Worm (Caenorhabditis elegans) whole organism, L3 larva: ENCODE results near the gene T07H8.11.

Source experiments
- R02D3.7 ChIP-seq: fragments of 150-350 bp; optimal IDR thresholded peaks from 2 replicates; lab custom pipeline; 2014; ENCODE audit warnings: missing biosample characterization, missing genetic modification characterization
- ZK546.5 ChIP-seq: sonication (generic microtip); optimal IDR thresholded peaks from 2 replicates; lab custom pipeline; 2017; ENCODE audit warnings: missing biosample characterization, missing genetic modification characterization
- aly-2 ChIP-seq: fragments of 150-350 bp; optimal IDR thresholded peaks from 2 replicates; lab custom pipeline; 2014; ENCODE audit warnings: missing biosample characterization, missing genetic modification characterization
- ceh-16 ChIP-seq: sonication (generic microtip); optimal IDR thresholded peaks from 2 replicates; lab custom pipeline; 2017; ENCODE audit warnings: missing biosample characterization, missing genetic modification characterization
- ceh-28 ChIP-seq: fragments of 150-350 bp; optimal IDR thresholded peaks from 2 replicates; lab custom pipeline; 2014; ENCODE audit warnings: missing biosample characterization, missing genetic modification reagents, missing genetic modification characterization
- ceh-82 ChIP-seq: fragments of 150-350 bp; optimal IDR thresholded peaks from 2 replicates; lab custom pipeline; 2014; ENCODE audit warnings: missing biosample characterization, missing genetic modification characterization
- ceh-9 ChIP-seq: sonication (generic microtip); optimal IDR thresholded peaks from 2 replicates; lab custom pipeline; 2018; ENCODE audit warnings: missing biosample characterization, missing genetic modification characterization
- egl-5 ChIP-seq: fragments of 150-350 bp; optimal IDR thresholded peaks from 2 replicates; lab custom pipeline; 2017; ENCODE audit warnings: missing biosample characterization, missing genetic modification reagents, missing genetic modification characterization, inconsistent platforms
- elt-1 ChIP-seq: fragments of 150-350 bp; optimal IDR thresholded peaks from 2 replicates; lab custom pipeline; 2014; ENCODE audit warnings: missing biosample characterization, missing genetic modification characterization
- elt-3 ChIP-seq, 3 experiments: fragments of 150-350 bp in 1 of 3; sonication (generic microtip) in 2 of 3; optimal IDR thresholded peaks; 2 replicates in 2 of 3; 4 replicates in 1 of 3; lab custom pipeline; 2014 to 2017; ENCODE audit warnings: missing biosample characterization in 3 of 3, missing genetic modification characterization in 3 of 3
- eor-1 ChIP-seq, 2 experiments: fragments of 150-350 bp; optimal IDR thresholded peaks; 2 replicates each; lab custom pipeline; 2014 to 2018; ENCODE audit warnings: missing biosample characterization in 2 of 2, missing genetic modification characterization in 2 of 2
- fkh-10 ChIP-seq: sonication (generic microtip); optimal IDR thresholded peaks from 2 replicates; lab custom pipeline; 2017; ENCODE audit warnings: missing biosample characterization, missing genetic modification reagents, missing genetic modification characterization
- fkh-2 ChIP-seq: fragments of 150-350 bp; optimal IDR thresholded peaks from 2 replicates; lab custom pipeline; 2014; ENCODE audit warnings: missing biosample characterization, missing genetic modification reagents, missing genetic modification characterization
- hmg-11 ChIP-seq: sonication (generic microtip); optimal IDR thresholded peaks from 2 replicates; lab custom pipeline; 2016; ENCODE audit warnings: missing genetic modification characterization, missing compliant biosample characterization
- jun-1 ChIP-seq: fragments of 150-350 bp; optimal IDR thresholded peaks from 2 replicates; lab custom pipeline; 2014; ENCODE audit warnings: missing biosample characterization, missing genetic modification reagents, missing genetic modification characterization
- lin-15B ChIP-seq: fragments of 150-350 bp; optimal IDR thresholded peaks from 2 replicates; lab custom pipeline; 2014; ENCODE audit warnings: missing biosample characterization, missing genetic modification characterization
- lin-39 ChIP-seq: fragments of 150-350 bp; optimal IDR thresholded peaks from 2 replicates; lab custom pipeline; 2018; ENCODE audit warnings: missing biosample characterization, missing genetic modification reagents, missing genetic modification characterization
- mdl-1 ChIP-seq: fragments of 150-350 bp; optimal IDR thresholded peaks from 2 replicates; lab custom pipeline; 2014; ENCODE audit warnings: missing biosample characterization, missing genetic modification characterization
- mml-1 ChIP-seq: fragments of 150-350 bp; sonication (generic microtip); optimal IDR thresholded peaks from 3 replicates; lab custom pipeline; 2014; ENCODE audit warnings: missing biosample characterization, missing genetic modification characterization
- nhr-11 ChIP-seq: fragments of 150-350 bp; optimal IDR thresholded peaks from 2 replicates; lab custom pipeline; 2014; ENCODE audit warnings: missing biosample characterization, missing genetic modification characterization
- nhr-12 ChIP-seq: fragments of 150-350 bp; optimal IDR thresholded peaks from 2 replicates; lab custom pipeline; 2014; ENCODE audit warnings: missing biosample characterization, missing genetic modification characterization
- nhr-23 ChIP-seq: fragments of 150-350 bp; optimal IDR thresholded peaks from 2 replicates; lab custom pipeline; 2014; ENCODE audit warnings: missing biosample characterization, missing genetic modification reagents, missing genetic modification characterization
- nhr-237 ChIP-seq: fragments of 150-350 bp; optimal IDR thresholded peaks from 2 replicates; lab custom pipeline; 2014; ENCODE audit warnings: missing biosample characterization, missing genetic modification characterization
- nhr-25 ChIP-seq: sonication (generic microtip); optimal IDR thresholded peaks from 2 replicates; lab custom pipeline; 2017; ENCODE audit warnings: missing biosample characterization, missing genetic modification characterization
- nhr-43 ChIP-seq: sonication (generic microtip); optimal IDR thresholded peaks from 2 replicates; lab custom pipeline; 2016; ENCODE audit warnings: mild to moderate bottlenecking, missing genetic modification characterization, missing compliant biosample characterization; ENCODE audit not compliant: poor library complexity, severe bottlenecking
- nhr-67 ChIP-seq: fragments of 150-350 bp; optimal IDR thresholded peaks from 2 replicates; lab custom pipeline; 2014; ENCODE audit warnings: missing biosample characterization, missing genetic modification characterization
- nhr-76 ChIP-seq: fragments of 150-350 bp; sonication (generic microtip); optimal IDR thresholded peaks from 5 replicates; lab custom pipeline; 2014; ENCODE audit warnings: missing biosample characterization, missing genetic modification characterization
- nhr-77 ChIP-seq: fragments of 150-350 bp; optimal IDR thresholded peaks from 2 replicates; lab custom pipeline; 2014; ENCODE audit warnings: missing biosample characterization, missing genetic modification characterization
- sea-2 ChIP-seq: fragments of 150-350 bp; sonication (generic microtip); optimal IDR thresholded peaks from 4 replicates; lab custom pipeline; 2014; ENCODE audit warnings: missing biosample characterization, missing genetic modification reagents, missing genetic modification characterization
- skn-1 ChIP-seq: fragments of 150-350 bp; optimal IDR thresholded peaks from 2 replicates; lab custom pipeline; 2014; ENCODE audit warnings: missing biosample characterization, missing genetic modification characterization
- snpc-4 ChIP-seq: fragments of 150-350 bp; optimal IDR thresholded peaks from 2 replicates; lab custom pipeline; 2014; ENCODE audit warnings: missing biosample characterization, missing genetic modification characterization
- unc-62 ChIP-seq: fragments of 150-350 bp; sonication (generic microtip); optimal IDR thresholded peaks from 4 replicates; lab custom pipeline; 2014; ENCODE audit warnings: missing biosample characterization, missing genetic modification reagents, missing genetic modification characterization
- zag-1 ChIP-seq: fragments of 150-350 bp; optimal IDR thresholded peaks from 2 replicates; lab custom pipeline; 2014; ENCODE audit warnings: missing biosample characterization, missing genetic modification characterization
- ztf-11 ChIP-seq: fragments of 150-350 bp; optimal IDR thresholded peaks from 2 replicates; lab custom pipeline; 2014; ENCODE audit warnings: missing biosample characterization, missing genetic modification characterization

Gene T07H8.11

DNA sequence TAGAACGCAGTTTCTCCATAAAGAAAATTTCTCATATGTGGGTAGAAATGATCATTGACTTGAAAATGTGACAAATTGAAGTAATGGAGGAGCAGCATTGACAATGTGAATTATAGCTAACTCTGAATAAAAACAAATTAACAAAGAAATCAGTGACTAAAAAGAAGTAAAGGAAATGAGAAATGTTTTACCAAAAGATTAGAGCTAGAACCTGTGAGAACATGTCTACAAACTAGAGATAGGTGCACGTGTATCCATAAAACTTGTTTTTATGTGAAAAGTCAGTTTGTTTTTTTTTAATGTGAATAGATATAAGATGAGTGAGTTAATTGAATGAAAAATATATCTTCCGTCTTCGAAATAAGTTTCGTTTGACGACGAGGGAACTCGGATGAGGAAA lies 27.8 kb upstream of the T07H8.11 start, which contains the start of gene sre-12:
Gene sre-12, minus strand, starts transcription at position 101 of the 400 bp plus-strand sequence.
- TF ChIP-seq skn-1, result no peak
- TF ChIP-seq mdl-1, result no peak
- no peak for TF ChIP-seq nhr-237 (tag; lab: Kevin White, UChicago)
- TF ChIP-seq nhr-11 (tag; lab: Kevin White, UChicago), result no peak
- no peak for TF ChIP-seq egl-5 (tag; lab: Kevin White, UChicago)

ce11 chrV:6976047-6976446 lies 24.8 kb upstream of the T07H8.11 start, which contains the start of gene srx-16:
Gene srx-16 (plus strand): TSS chrV:6976347.
- TF ChIP-seq snpc-4 (tag; lab: Kevin White, UChicago), result no peak
- TF ChIP-seq ZK546.5 (tag; lab: Kevin White, UChicago), result no peak
- TF ChIP-seq fkh-10 (GFP tag; lab: Kevin White, UChicago), result no peak
- TF ChIP-seq ceh-82, result no peak
- no peak for TF ChIP-seq nhr-12 (tag; lab: Kevin White, UChicago)
- TF ChIP-seq ceh-16, result no peak
- no peak for TF ChIP-seq nhr-76 (tag; lab: Kevin White, UChicago)
- TF ChIP-seq sea-2, result no peak
- no peak for TF ChIP-seq mdl-1
- no peak for TF ChIP-seq R02D3.7 (tag; lab: Kevin White, UChicago)
- TF ChIP-seq ceh-28, result no peak
- no peak for TF ChIP-seq aly-2 (tag; lab: Kevin White, UChicago)
- TF ChIP-seq hmg-11 (tag; lab: Kevin White, UChicago), result no peak
- no peak for TF ChIP-seq elt-3 (tag; optimal IDR thresholded peaks at IDR 0.05; lab: Kevin White, UChicago)

- no peak for TF ChIP-seq nhr-77 (tag; lab: Kevin White, UChicago)
- no peak for TF ChIP-seq jun-1 (tag; lab: Kevin White, UChicago)
- no peak for TF ChIP-seq nhr-67 (tag; lab: Kevin White, UChicago)
- no peak for TF ChIP-seq fkh-2
- no peak for TF ChIP-seq ceh-9 (tag; lab: Kevin White, UChicago)
- no peak for TF ChIP-seq R02D3.7 (tag; lab: Kevin White, UChicago)
- no peak for TF ChIP-seq fkh-10 (GFP tag; lab: Kevin White, UChicago)
- TF ChIP-seq mdl-1, result no peak
- no peak for TF ChIP-seq nhr-76 (tag; lab: Kevin White, UChicago)
- TF ChIP-seq mml-1 (tag; lab: Kevin White, UChicago), result no peak
- TF ChIP-seq, all 47 proteins: peak for 0
These were observed 20.4 kb upstream of the T07H8.11 start, which contains the start of gene srx-59 for ce11 chrV:6971567-6971966. Gene srx-59 (plus strand): TSS chrV:6971867.

DNA sequence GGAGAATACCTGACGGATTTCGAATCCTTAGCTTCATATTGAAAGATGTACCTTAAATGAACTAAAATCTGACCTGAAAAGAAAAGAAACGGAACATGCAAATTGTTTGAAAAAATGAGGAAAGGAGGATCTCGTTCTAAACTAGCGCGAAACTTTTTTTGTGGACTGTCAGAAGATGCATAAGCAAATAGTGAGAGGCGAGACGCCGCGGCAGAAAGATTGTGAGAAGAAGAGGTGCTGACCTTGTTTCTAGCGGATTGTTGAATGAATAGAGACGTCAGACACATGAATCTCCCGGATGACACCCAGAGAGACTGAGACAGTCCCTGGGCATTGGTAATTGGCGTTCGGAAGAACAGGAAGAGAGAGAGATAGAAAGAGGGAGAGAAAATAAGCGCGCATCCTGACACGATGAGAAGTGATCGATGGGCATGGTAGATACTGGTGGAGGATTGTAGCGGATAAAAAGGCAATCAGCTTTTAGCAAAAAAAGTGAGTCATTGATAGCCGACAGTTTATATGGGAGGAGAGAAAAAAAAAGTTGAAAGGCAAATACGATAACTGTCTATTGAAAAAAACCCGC lies 18.8 kb upstream of the T07H8.11 start, which contains the start of gene ptr-15:
Gene ptr-15, minus strand, starts transcription at position 51 of the 583 bp plus-strand sequence.
- TF ChIP-seq R02D3.7 (tag; lab: Kevin White, UChicago) (no peak), nhr-23 (tag; lab: Kevin White, UChicago) (peak; percentile 82), elt-3 (tag; optimal IDR thresholded peaks at IDR 0.05; lab: Kevin White, UChicago) (peak in 1 of 3 experiments; percentile 19), hmg-11 (tag; lab: Kevin White, UChicago) (no peak), nhr-43 (tag; lab: Kevin White, UChicago) (peak; percentile 34), nhr-25 (tag; lab: Kevin White, UChicago) (peak; percentile 13), unc-62 (GFP tag; lab: Kevin White, UChicago) (no peak), nhr-12 (tag; lab: Kevin White, UChicago) (no peak), egl-5 (tag; lab: Kevin White, UChicago) (no peak), ztf-11 (tag; lab: Kevin White, UChicago) (no peak)

DNA sequence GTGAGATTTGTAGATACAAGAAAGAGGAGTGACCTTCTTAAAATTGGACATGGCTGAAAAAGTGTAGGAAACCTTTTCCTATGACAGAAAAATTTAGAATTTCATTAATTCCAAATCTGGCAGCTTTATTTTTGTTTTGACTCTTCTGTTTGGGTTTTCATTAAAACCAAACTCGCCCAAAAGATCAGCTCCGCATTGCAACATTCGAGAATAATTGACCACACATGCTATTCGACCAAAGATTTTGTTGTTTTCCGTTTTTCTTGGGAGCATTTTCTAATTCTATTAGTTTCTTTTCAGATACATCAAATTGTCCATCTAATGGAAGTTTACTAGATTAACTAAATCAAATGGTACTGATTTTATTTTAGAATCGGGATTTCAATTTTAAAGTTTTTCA lies 5.0 kb upstream of the T07H8.11 start, which contains the start of gene mec-1:
Gene mec-1, plus strand, starts transcription at position 301 of the 400 bp plus-strand sequence.
- TF ChIP-seq nhr-67 (tag; lab: Kevin White, UChicago) (no peak), mml-1 (tag; lab: Kevin White, UChicago) (no peak), fkh-10 (GFP tag; lab: Kevin White, UChicago) (no peak), nhr-25 (tag; lab: Kevin White, UChicago) (no peak), unc-62 (GFP tag; lab: Kevin White, UChicago) (no peak), nhr-23 (tag; lab: Kevin White, UChicago) (no peak), lin-15B (tag; lab: Kevin White, UChicago) (no peak), eor-1 (tag; optimal IDR thresholded peaks at IDR 0.05; lab: Kevin White, UChicago) (no peak), ceh-28 (no peak), zag-1 (tag; lab: Kevin White, UChicago) (no peak), ztf-11 (tag; lab: Kevin White, UChicago) (no peak), snpc-4 (tag; lab: Kevin White, UChicago) (no peak), skn-1 (no peak), elt-1 (tag; lab: Kevin White, UChicago) (no peak), ceh-16 (no peak), elt-3 (tag; optimal IDR thresholded peaks at IDR 0.05; lab: Kevin White, UChicago) (no peak), lin-39 (tag; lab: Kevin White, UChicago) (no peak)
- TF ChIP-seq, all 47 proteins: peak for 0
